Fruit fly (Drosophila melanogaster) whole organism, embryonic: Measurements from ENCODE around the gene CG42324.

Experiments
- Adf1 ChIP-seq: fragments of 200-800 bp; sonication (Bioruptor generic); IDR thresholded peaks from 2 replicates; pipeline ENCODE4 v1.3.6; 2022; ENCODE audit warnings: missing biosample characterization, missing genetic modification characterization
- Aef1 ChIP-seq: fragments of 200-800 bp; sonication (Bioruptor generic); IDR thresholded peaks from 3 replicates; pipeline ENCODE4 v1.3.6; 2022; ENCODE audit warnings: missing biosample characterization, missing genetic modification characterization
- B-H1 ChIP-seq: fragments of 200-800 bp; sonication (Bioruptor generic); IDR thresholded peaks from 3 replicates; pipeline ENCODE4 v1.3.6; 2022; ENCODE audit warnings: missing biosample characterization, missing genetic modification characterization
- CG10209 ChIP-seq: fragments of 200-800 bp; sonication (Bioruptor generic); optimal IDR thresholded peaks from 3 replicates; lab custom pipeline; 2017; ENCODE audit warnings: missing biosample characterization, mild to moderate bottlenecking, missing genetic modification characterization, missing genetic modification reagents
- CG10431 ChIP-seq: fragments of 200-800 bp; sonication (Bioruptor generic); optimal IDR thresholded peaks from 3 replicates; lab custom pipeline; 2018; ENCODE audit warnings: missing biosample characterization, mild to moderate bottlenecking, missing genetic modification characterization
- CG10979 ChIP-seq: fragments of 200-800 bp; sonication (Bioruptor generic); optimal IDR thresholded peaks from 2 replicates; lab custom pipeline; 2018; ENCODE audit warnings: missing biosample characterization, mild to moderate bottlenecking, missing genetic modification characterization, moderate library complexity
- CG11560 ChIP-seq: fragments of 200-800 bp; sonication (Bioruptor generic); IDR thresholded peaks from 3 replicates; pipeline ENCODE4 v1.3.6; 2022; ENCODE audit warnings: missing biosample characterization, missing genetic modification characterization
- CG12391 ChIP-seq: fragments of 200-800 bp; sonication (Bioruptor generic); optimal IDR thresholded peaks from 3 replicates; lab custom pipeline; 2018; ENCODE audit warnings: missing biosample characterization, mild to moderate bottlenecking, missing genetic modification characterization, moderate library complexity
- CG12942 ChIP-seq: fragments of 200-800 bp; sonication (Bioruptor generic); optimal IDR thresholded peaks from 3 replicates; lab custom pipeline; 2016; ENCODE audit warnings: missing biosample characterization, missing genetic modification characterization
- CG14860 ChIP-seq: fragments of 200-800 bp; sonication (Bioruptor generic); IDR thresholded peaks from 3 replicates; pipeline ENCODE4 v1.3.6; 2022; ENCODE audit warnings: missing biosample characterization, missing genetic modification characterization; ENCODE audit not compliant: partially characterized antibody
- CG15696 ChIP-seq: fragments of 200-800 bp; sonication (Bioruptor generic); optimal IDR thresholded peaks from 2 replicates; lab custom pipeline; 2019; ENCODE audit warnings: missing biosample characterization, mild to moderate bottlenecking, missing genetic modification characterization, moderate library complexity
- CG17829 ChIP-seq: fragments of 200-800 bp; optimal IDR thresholded peaks from 2 replicates; lab custom pipeline; 2019; ENCODE audit warnings: missing biosample characterization, mild to moderate bottlenecking, missing genetic modification characterization, moderate library complexity
- CG18262 ChIP-seq: fragments of 200-800 bp; optimal IDR thresholded peaks from 3 replicates; lab custom pipeline; 2019; ENCODE audit warnings: missing biosample characterization, mild to moderate bottlenecking, missing genetic modification characterization, moderate library complexity
- CG2129 ChIP-seq: fragments of 200-800 bp; sonication (Bioruptor generic); IDR thresholded peaks from 2 replicates; pipeline ENCODE4 v1.3.6; 2022; ENCODE audit warnings: missing biosample characterization, missing genetic modification characterization; ENCODE audit not compliant: partially characterized antibody
- CG2202 ChIP-seq: fragments of 200-800 bp; sonication (Bioruptor generic); optimal IDR thresholded peaks from 2 replicates; lab custom pipeline; 2018; ENCODE audit warnings: missing biosample characterization, mild to moderate bottlenecking, missing genetic modification characterization
- CG2889 ChIP-seq: fragments of 200-800 bp; sonication (Bioruptor generic); IDR thresholded peaks from 3 replicates; pipeline ENCODE4 v1.3.6; 2022; ENCODE audit warnings: missing biosample characterization, missing genetic modification characterization
- CG30431 ChIP-seq: fragments of 200-800 bp; sonication (Bioruptor generic); optimal IDR thresholded peaks from 2 replicates; lab custom pipeline; 2017; ENCODE audit warnings: missing biosample characterization, missing genetic modification characterization
- CG3407 ChIP-seq: fragments of 200-800 bp; sonication (Bioruptor generic); optimal IDR thresholded peaks from 2 replicates; lab custom pipeline; 2018; ENCODE audit warnings: missing biosample characterization, mild to moderate bottlenecking, missing genetic modification characterization
- CG42726 ChIP-seq: fragments of 200-800 bp; sonication (Bioruptor generic); IDR thresholded peaks from 2 replicates; pipeline ENCODE4 v1.3.6; 2022; ENCODE audit warnings: missing biosample characterization, missing genetic modification characterization; ENCODE audit not compliant: partially characterized antibody
- CG4707 ChIP-seq: fragments of 200-800 bp; sonication (Bioruptor generic); optimal IDR thresholded peaks from 2 replicates; lab custom pipeline; 2018; ENCODE audit warnings: missing biosample characterization, mild to moderate bottlenecking, missing genetic modification characterization, moderate library complexity
- CG8388 ChIP-seq: fragments of 200-800 bp; sonication (Bioruptor generic); optimal IDR thresholded peaks from 2 replicates; lab custom pipeline; 2019; ENCODE audit warnings: missing biosample characterization, mild to moderate bottlenecking, missing genetic modification characterization, moderate library complexity
- CTCF ChIP-seq: fragments of 200-800 bp; sonication (Bioruptor generic); optimal IDR thresholded peaks from 2 replicates; lab custom pipeline; 2017; ENCODE audit warnings: missing biosample characterization, mild to moderate bottlenecking, missing genetic modification characterization, moderate library complexity
- Doc2 ChIP-seq: fragments of 200-800 bp; sonication (Bioruptor generic); IDR thresholded peaks from 2 replicates; pipeline ENCODE4 v1.3.6; 2022; ENCODE audit warnings: missing biosample characterization, missing genetic modification characterization
- Eip74EF ChIP-seq, 2 experiments: fragments of 200-800 bp in 1 of 2; fragments of >200 bp in 1 of 2; sonication (Bioruptor generic) in 1 of 2; optimal IDR thresholded peaks; 2 replicates each; lab custom pipeline; 2017 to 2019; ENCODE audit warnings: missing biosample characterization in 2 of 2, missing genetic modification characterization in 2 of 2, mild to moderate bottlenecking in 1 of 2, moderate library complexity in 1 of 2
- HLH3B ChIP-seq: fragments of 200-800 bp; sonication (Bioruptor generic); IDR thresholded peaks from 2 replicates; pipeline ENCODE4 v1.3.6; 2022; ENCODE audit warnings: missing biosample characterization, missing genetic modification characterization
- HLHmδ ChIP-seq: fragments of 200-800 bp; sonication (Bioruptor generic); optimal IDR thresholded peaks from 2 replicates; lab custom pipeline; 2018; ENCODE audit warnings: missing biosample characterization, mild to moderate bottlenecking, missing genetic modification characterization, moderate library complexity
- MBD-R2 ChIP-seq: fragments of 200-800 bp; sonication (Bioruptor generic); IDR thresholded peaks from 2 replicates; pipeline ENCODE4 v1.3.6; 2022; ENCODE audit warnings: missing biosample characterization, missing genetic modification characterization
- Nf-YC ChIP-seq: fragments of 200-800 bp; optimal IDR thresholded peaks from 3 replicates; lab custom pipeline; 2019; ENCODE audit warnings: missing biosample characterization, mild to moderate bottlenecking, missing genetic modification characterization, moderate library complexity
- Poxn ChIP-seq: fragments of 200-800 bp; sonication (Bioruptor generic); IDR thresholded peaks from 2 replicates; pipeline ENCODE4 v1.3.6; 2022; ENCODE audit warnings: missing biosample characterization, missing genetic modification characterization
- Rfx ChIP-seq: fragments of 200-800 bp; sonication (Bioruptor generic); IDR thresholded peaks from 2 replicates; pipeline ENCODE4 v1.3.6; 2022; ENCODE audit warnings: missing biosample characterization, missing genetic modification characterization
- Scr ChIP-seq: fragments of 200-800 bp; sonication (Bioruptor generic); IDR thresholded peaks from 2 replicates; pipeline ENCODE4 v1.3.6; 2022; ENCODE audit warnings: missing biosample characterization, missing genetic modification characterization; ENCODE audit not compliant: partially characterized antibody
- Sin3A ChIP-seq: fragments of >200 bp; optimal IDR thresholded peaks from 2 replicates; lab custom pipeline; 2018
- abd-A ChIP-seq: fragments of 200-800 bp; sonication (Bioruptor generic); optimal IDR thresholded peaks from 3 replicates; lab custom pipeline; 2019; ENCODE audit warnings: missing biosample characterization, mild to moderate bottlenecking, missing genetic modification characterization, moderate library complexity
- ac ChIP-seq: fragments of 200-800 bp; sonication (Bioruptor generic); optimal IDR thresholded peaks from 3 replicates; lab custom pipeline; 2017; ENCODE audit warnings: missing biosample characterization, mild to moderate bottlenecking, missing genetic modification characterization
- ash1 ChIP-seq: fragments of 200-800 bp; sonication (Bioruptor generic); optimal IDR thresholded peaks from 2 replicates; lab custom pipeline; 2018; ENCODE audit warnings: missing biosample characterization, mild to moderate bottlenecking, missing genetic modification characterization
- bowl ChIP-seq: fragments of 200-800 bp; sonication (Bioruptor generic); IDR thresholded peaks from 2 replicates; pipeline ENCODE4 v1.3.6; 2022; ENCODE audit warnings: missing biosample characterization, missing genetic modification characterization
- cas ChIP-seq: fragments of 200-800 bp; sonication (Bioruptor generic); IDR thresholded peaks from 2 replicates; pipeline ENCODE4 v1.3.6; 2022; ENCODE audit warnings: missing biosample characterization, missing genetic modification characterization
- crol ChIP-seq: fragments of 200-800 bp; sonication (Bioruptor generic); IDR thresholded peaks from 2 replicates; pipeline ENCODE4 v1.3.6; 2022; ENCODE audit warnings: missing biosample characterization, missing genetic modification characterization
- fd3F ChIP-seq: fragments of 200-800 bp; sonication (Bioruptor generic); optimal IDR thresholded peaks from 2 replicates; lab custom pipeline; 2018; ENCODE audit warnings: missing biosample characterization, mild to moderate bottlenecking, missing genetic modification characterization, moderate library complexity
- ham ChIP-seq: fragments of 200-800 bp; sonication (Bioruptor generic); IDR thresholded peaks from 2 replicates; pipeline ENCODE4 v1.3.6; 2022; ENCODE audit warnings: missing biosample characterization, missing genetic modification characterization
- kay ChIP-seq: fragments of 200-800 bp; sonication (Bioruptor generic); optimal IDR thresholded peaks from 2 replicates; lab custom pipeline; 2016; ENCODE audit warnings: missing biosample characterization, missing genetic modification characterization
- lilli ChIP-seq: fragments of 200-800 bp; sonication (Bioruptor generic); optimal IDR thresholded peaks from 3 replicates; lab custom pipeline; 2016; ENCODE audit warnings: missing biosample characterization, missing genetic modification characterization
- nerfin-1 ChIP-seq: fragments of 200-800 bp; sonication (Bioruptor generic); optimal IDR thresholded peaks from 3 replicates; lab custom pipeline; 2019; ENCODE audit warnings: missing biosample characterization, mild to moderate bottlenecking, missing genetic modification characterization, moderate library complexity
- org-1 ChIP-seq: fragments of 200-800 bp; sonication (Bioruptor generic); optimal IDR thresholded peaks from 2 replicates; lab custom pipeline; 2017; ENCODE audit warnings: missing biosample characterization, missing genetic modification characterization
- pho ChIP-seq: fragments of 200-800 bp; sonication (Bioruptor generic); optimal IDR thresholded peaks from 2 replicates; lab custom pipeline; 2016; ENCODE audit warnings: missing biosample characterization, missing genetic modification characterization
- pum ChIP-seq: fragments of 200-800 bp; sonication (Bioruptor generic); optimal IDR thresholded peaks from 2 replicates; lab custom pipeline; 2016; ENCODE audit warnings: missing biosample characterization, missing genetic modification characterization
- sc ChIP-seq, 3 experiments: fragments of >200 bp in 2 of 3; fragments of 200-800 bp in 1 of 3; sonication (Bioruptor generic) in 1 of 3; optimal IDR thresholded peaks; 2 replicates in 2 of 3; 3 replicates in 1 of 3; lab custom pipeline; 2017; ENCODE audit warnings: mild to moderate bottlenecking in 1 of 3, missing biosample characterization in 1 of 3, missing genetic modification characterization in 1 of 3, missing genetic modification reagents in 1 of 3
- shn ChIP-seq: fragments of 200-800 bp; sonication (Bioruptor generic); optimal IDR thresholded peaks from 3 replicates; lab custom pipeline; 2016; ENCODE audit warnings: missing biosample characterization, missing genetic modification characterization
- tap ChIP-seq: fragments of 200-800 bp; optimal IDR thresholded peaks from 3 replicates; lab custom pipeline; 2019; ENCODE audit warnings: missing biosample characterization, mild to moderate bottlenecking, missing genetic modification characterization, moderate library complexity
- tgo ChIP-seq: fragments of 200-800 bp; sonication (Bioruptor generic); IDR thresholded peaks from 3 replicates; pipeline ENCODE4 v1.3.6; 2022; ENCODE audit warnings: missing biosample characterization, missing genetic modification characterization
- wek ChIP-seq: fragments of 200-800 bp; sonication (Bioruptor generic); optimal IDR thresholded peaks from 3 replicates; lab custom pipeline; 2018; ENCODE audit warnings: missing biosample characterization, mild to moderate bottlenecking, missing genetic modification characterization, moderate library complexity

Gene CG42324

dm6 chr3L:3517894-3518293, 45.6 kb downstream of the CG42324 start (continued):
- no peak for TF ChIP-seq CG2129 (GFP tag; lab: Robert Waterston, UW)
- TF ChIP-seq Eip74EF (GFP tag; optimal IDR thresholded peaks at IDR 0.05; lab: Kevin White, UChicago): peak in 1 of 2 experiments; percentile 82
- no peak for TF ChIP-seq HLHmδ (GFP tag; lab: Kevin White, UChicago)
- TF ChIP-seq CG30431 (GFP tag; lab: Kevin White, UChicago): peak; percentile 67
- TF ChIP-seq fd3F (GFP tag; lab: Kevin White, UChicago): peak; percentile 87
- TF ChIP-seq CG11560 (tag; lab: Robert Waterston, UW): peak; percentile 84
- peak; percentile 81 for TF ChIP-seq kay (GFP tag; lab: Kevin White, UChicago)
- peak; percentile 95 for TF ChIP-seq tgo (GFP tag; lab: Robert Waterston, UW)
- TF ChIP-seq nerfin-1 (tag; lab: Kevin White, UChicago): peak; percentile 77
- peak; percentile 96 for TF ChIP-seq Aef1 (GFP tag; lab: Robert Waterston, UW)
- peak; percentile 81 for TF ChIP-seq ham (GFP tag; lab: Robert Waterston, UW)
- TF ChIP-seq bowl: peak; percentile 89
- TF ChIP-seq org-1 (GFP tag; lab: Kevin White, UChicago): peak; percentile 89
- peak; percentile 73 for TF ChIP-seq abd-A (tag; lab: Kevin White, UChicago)
- TF ChIP-seq crol: peak; percentile 62
- peak; percentile 82 for TF ChIP-seq B-H1 (GFP tag; lab: Robert Waterston, UW)
- TF ChIP-seq sc (optimal IDR thresholded peaks at IDR 0.05; lab: Kevin White, UChicago): no peak
- peak; percentile 70 for TF ChIP-seq sc (GFP tag; optimal IDR thresholded peaks at IDR 0.05; lab: Kevin White, UChicago)
- TF ChIP-seq CTCF: peak; percentile 83
- no peak for TF ChIP-seq CG42726 (GFP tag; lab: Robert Waterston, UW)
- TF ChIP-seq CG2202 (tag; lab: Kevin White, UChicago): peak; percentile 62
- peak; percentile 97 for TF ChIP-seq Rfx (GFP tag; lab: Robert Waterston, UW)
- TF ChIP-seq pho (GFP tag; lab: Kevin White, UChicago): peak; percentile 87
- TF ChIP-seq CG2889: peak; percentile 93
- TF ChIP-seq CG10431 (GFP tag; lab: Kevin White, UChicago): peak; percentile 12
- peak; percentile 97 for TF ChIP-seq HLH3B (GFP tag; lab: Robert Waterston, UW)
- peak; percentile 83 for TF ChIP-seq CG8388 (GFP tag; lab: Kevin White, UChicago)
- peak; percentile 79 for TF ChIP-seq CG12942
- TF ChIP-seq CG3407: peak; percentile 71
- TF ChIP-seq Doc2 (GFP tag; lab: Robert Waterston, UW): peak; percentile 82
- TF ChIP-seq CG15696 (tag; lab: Kevin White, UChicago): peak; percentile 54
- peak; percentile 73 for TF ChIP-seq CG18262 (tag; lab: Kevin White, UChicago)
- TF ChIP-seq lilli (GFP tag; lab: Kevin White, UChicago): peak; percentile 93
- peak; percentile 78 for TF ChIP-seq MBD-R2
- peak; percentile 59 for TF ChIP-seq CG4707 (GFP tag; lab: Kevin White, UChicago)
- TF ChIP-seq Scr (GFP tag; lab: Robert Waterston, UW): no peak
- peak; percentile 65 for TF ChIP-seq tap (tag; lab: Kevin White, UChicago)
- TF ChIP-seq ac (GFP tag; lab: Kevin White, UChicago): no peak
- TF ChIP-seq Adf1 (GFP tag; lab: Robert Waterston, UW): peak; percentile 74
- TF ChIP-seq CG14860 (GFP tag; lab: Robert Waterston, UW): no peak
- TF ChIP-seq Nf-YC: peak; percentile 73
- peak; percentile 81 for TF ChIP-seq pum
- TF ChIP-seq CG12391 (tag; lab: Kevin White, UChicago): peak; percentile 85
- TF ChIP-seq shn (GFP tag; lab: Kevin White, UChicago): peak; percentile 78
- no peak for TF ChIP-seq Sin3A
- TF ChIP-seq CG17829: peak; percentile 63
- TF ChIP-seq Poxn (GFP tag; lab: Robert Waterston, UW): peak; percentile 88
- peak; percentile 68; the same call in 1 of the 2 replicates for TF ChIP-seq cas (GFP tag; lab: Robert Waterston, UW)
- peak; percentile 83 for TF ChIP-seq CG10979 (tag; lab: Kevin White, UChicago)
- TF ChIP-seq wek (GFP tag; lab: Kevin White, UChicago): peak; percentile 73
- peak; percentile 87 for TF ChIP-seq CG10209 (GFP tag; lab: Kevin White, UChicago)
- no peak for TF ChIP-seq ash1 (GFP tag; lab: Kevin White, UChicago)
